Worm (Caenorhabditis elegans) whole organism, midembryonic: ENCODE measurements around the gene fbxc-44.

Experiments
- T22C8.4 ChIP-seq: fragments of 200-800 bp; sonication (Bioruptor generic); IDR thresholded peaks from 2 replicates; pipeline ENCODE4 v1.3.6; 2022; ENCODE audit warnings: missing genetic modification characterization, missing compliant biosample characterization
- cog-1 ChIP-seq: sonication (generic microtip); optimal IDR thresholded peaks from 2 replicates; lab custom pipeline; 2016; ENCODE audit warnings: missing genetic modification characterization, missing compliant biosample characterization
- flt-1 ChIP-seq: fragments of 200-800 bp; sonication (Bioruptor generic); IDR thresholded peaks from 2 replicates; pipeline ENCODE4 v1.3.6; 2022; ENCODE audit warnings: missing genetic modification characterization, missing compliant biosample characterization
- klf-2 ChIP-seq: fragments of 200-800 bp; sonication (Bioruptor generic); conservative IDR thresholded peaks from 2 replicates; pipeline ENCODE4 v1.3.6; 2022; ENCODE audit warnings: missing genetic modification reagents, missing genetic modification characterization, missing compliant biosample characterization
- med-1 ChIP-seq: sonication (generic microtip); optimal IDR thresholded peaks from 2 replicates; lab custom pipeline; 2017; ENCODE audit warnings: missing genetic modification characterization, mild to moderate bottlenecking, missing compliant biosample characterization, antibody characterized with exemption, missing genetic modification reagents; ENCODE audit not compliant: insufficient read depth
- ref-1 ChIP-seq: fragments of 200-800 bp; sonication (Bioruptor generic); conservative IDR thresholded peaks from 2 replicates; pipeline ENCODE4 v1.3.6; 2022; ENCODE audit warnings: missing genetic modification reagents, missing genetic modification characterization, missing compliant biosample characterization
- tab-1 ChIP-seq: fragments of 200-800 bp; sonication (Bioruptor generic); IDR thresholded peaks from 2 replicates; pipeline ENCODE4 v1.3.6; 2022; ENCODE audit warnings: missing genetic modification characterization, missing compliant biosample characterization
- ztf-29 ChIP-seq: fragments of 200-800 bp; sonication (Bioruptor generic); IDR thresholded peaks from 2 replicates; pipeline ENCODE4 v1.3.6; 2022; ENCODE audit warnings: missing genetic modification reagents, missing genetic modification characterization, missing compliant biosample characterization

DNA sequence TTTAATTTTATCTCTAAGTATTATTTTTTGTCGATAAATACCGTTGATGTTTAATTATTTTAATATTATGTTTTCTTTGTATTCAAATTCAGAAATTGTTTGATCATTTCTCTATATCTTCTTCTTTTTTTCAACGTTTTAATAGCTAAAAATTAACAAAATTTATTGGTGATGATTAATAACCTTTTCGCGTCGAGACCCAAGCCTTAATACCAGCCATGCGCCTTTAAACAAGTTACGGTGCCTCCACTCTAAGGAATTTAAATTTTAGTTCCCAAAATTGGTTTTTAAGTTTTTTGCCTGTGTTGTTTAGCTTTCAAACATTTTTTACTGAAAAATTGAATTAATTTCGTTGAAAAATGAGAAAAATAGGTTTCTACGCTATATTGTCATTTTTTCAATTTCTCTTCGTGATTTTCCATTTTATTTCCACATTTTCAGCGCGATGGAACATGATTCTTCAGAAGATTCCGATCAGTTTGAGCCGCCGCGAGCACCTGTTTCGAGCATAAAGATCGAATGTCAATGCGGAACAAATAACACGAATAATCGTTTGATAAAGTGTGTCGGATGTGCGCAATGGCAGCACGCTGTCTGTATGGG is 8.3 kb downstream of the fbxc-44 start, which contains the start of gene C16A11.3:
- TF ChIP-seq flt-1 (GFP tag; lab: Robert Waterston, UW) (no peak), tab-1 (GFP tag; lab: Robert Waterston, UW) (no peak), ztf-29 (GFP tag; lab: Robert Waterston, UW) (no peak), ref-1 (GFP tag; lab: Robert Waterston, UW) (no peak), T22C8.4 (GFP tag; lab: Robert Waterston, UW) (no peak), cog-1 (tag; lab: Kevin White, UChicago) (no peak), med-1 (no peak), klf-2 (GFP tag; lab: Robert Waterston, UW) (no peak)
